Worm (Caenorhabditis elegans) whole organism, young adult: ENCODE data around the gene tsen-54.

Source experiments
- B0019.2 ChIP-seq: fragments of 200-800 bp; sonication (Bioruptor generic); conservative IDR thresholded peaks from 2 replicates; pipeline ENCODE4 v1.3.6; 2022; ENCODE audit warnings: missing genetic modification reagents, missing genetic modification characterization, missing compliant biosample characterization
- F33H1.4 ChIP-seq: fragments of 200-800 bp; sonication (Bioruptor generic); IDR thresholded peaks from 2 replicates; pipeline ENCODE4 v1.3.6; 2022; ENCODE audit warnings: missing genetic modification reagents, missing genetic modification characterization, missing compliant biosample characterization
- F49E8.2 ChIP-seq: sonication (generic microtip); optimal IDR thresholded peaks from 3 replicates; lab custom pipeline; 2017; ENCODE audit warnings: missing genetic modification characterization, mild to moderate bottlenecking, missing compliant biosample characterization, antibody characterized with exemption, moderate library complexity; ENCODE audit not compliant: insufficient read depth
- atf-7 ChIP-seq: sonication (generic microtip); optimal IDR thresholded peaks from 2 replicates; lab custom pipeline; 2017; ENCODE audit warnings: mild to moderate bottlenecking, missing genetic modification characterization, missing compliant biosample characterization
- attf-3 ChIP-seq: fragments of 200-800 bp; sonication (Bioruptor generic); conservative IDR thresholded peaks from 2 replicates; pipeline ENCODE4 v1.3.6; 2022; ENCODE audit warnings: missing genetic modification reagents, missing genetic modification characterization, missing compliant biosample characterization
- attf-5 ChIP-seq: fragments of 200-800 bp; sonication (Bioruptor generic); optimal IDR thresholded peaks from 2 replicates; lab custom pipeline; 2018; ENCODE audit warnings: mild to moderate bottlenecking, missing genetic modification characterization, missing compliant biosample characterization
- attf-6 ChIP-seq: fragments of 200-800 bp; sonication (Bioruptor generic); IDR thresholded peaks from 2 replicates; pipeline ENCODE4 v1.3.6; 2022; ENCODE audit warnings: missing genetic modification reagents, missing genetic modification characterization, missing compliant biosample characterization
- cebp-1 ChIP-seq, 2 experiments: fragments of 200-800 bp in 1 of 2; sonication (Bioruptor generic) in 1 of 2; sonication (generic microtip) in 1 of 2; IDR thresholded peaks in 1 of 2; optimal IDR thresholded peaks in 1 of 2; 2 replicates each; pipeline versions ENCODE4 v1.3.6 to Lab custom; 2017 to 2022; ENCODE audit warnings: missing compliant biosample characterization in 2 of 2, missing genetic modification characterization in 2 of 2, mild to moderate bottlenecking in 1 of 2, missing genetic modification reagents in 1 of 2, moderate library complexity in 1 of 2
- ceh-100 ChIP-seq: fragments of 200-800 bp; sonication (Bioruptor generic); IDR thresholded peaks from 2 replicates; pipeline ENCODE4 v1.3.6; 2022; ENCODE audit warnings: missing genetic modification reagents, missing genetic modification characterization, missing compliant biosample characterization
- ceh-27 ChIP-seq: fragments of 200-800 bp; sonication (Bioruptor generic); optimal IDR thresholded peaks from 2 replicates; lab custom pipeline; 2018; ENCODE audit warnings: mild to moderate bottlenecking, missing genetic modification characterization, moderate library complexity, missing compliant biosample characterization
- dox-1 ChIP-seq: fragments of 200-800 bp; sonication (Bioruptor generic); IDR thresholded peaks from 2 replicates; pipeline ENCODE4 v1.3.6; 2022; ENCODE audit warnings: missing genetic modification reagents, missing genetic modification characterization, missing compliant biosample characterization
- dpl-1 ChIP-seq: fragments of 150-350 bp; optimal IDR thresholded peaks from 2 replicates; lab custom pipeline; 2014; ENCODE audit warnings: missing biosample characterization, missing genetic modification reagents, missing genetic modification characterization
- efl-1 ChIP-seq: fragments of 150-350 bp; optimal IDR thresholded peaks from 2 replicates; lab custom pipeline; 2014; ENCODE audit warnings: missing biosample characterization, missing genetic modification reagents, missing genetic modification characterization
- egrh-3 ChIP-seq: fragments of 200-800 bp; sonication (Bioruptor generic); IDR thresholded peaks from 2 replicates; pipeline ENCODE4 v1.3.6; 2022; ENCODE audit warnings: missing genetic modification reagents, missing genetic modification characterization, missing compliant biosample characterization
- lag-1 ChIP-seq: fragments of 200-800 bp; sonication (Bioruptor generic); IDR thresholded peaks from 2 replicates; pipeline ENCODE4 v1.3.6; 2022; ENCODE audit warnings: missing genetic modification reagents, missing genetic modification characterization, missing compliant biosample characterization
- lin-35 ChIP-seq, 3 experiments: fragments of 150-350 bp in 2 of 3; sonication (generic microtip) in 1 of 3; optimal IDR thresholded peaks; 2 replicates each; lab custom pipeline; 2014 to 2018; ENCODE audit warnings: missing biosample characterization in 3 of 3, missing genetic modification characterization in 3 of 3, missing genetic modification reagents in 3 of 3
- lin-54 ChIP-seq: fragments of 200-800 bp; sonication (Bioruptor generic); optimal IDR thresholded peaks from 2 replicates; lab custom pipeline; 2018; ENCODE audit warnings: mild to moderate bottlenecking, missing genetic modification characterization, missing compliant biosample characterization
- lsl-1 ChIP-seq: fragments of 200-800 bp; sonication (Bioruptor generic); optimal IDR thresholded peaks from 2 replicates; lab custom pipeline; 2018; ENCODE audit warnings: mild to moderate bottlenecking, missing genetic modification characterization, moderate library complexity, missing compliant biosample characterization
- madf-6 ChIP-seq: fragments of 200-800 bp; sonication (Bioruptor generic); IDR thresholded peaks from 2 replicates; pipeline ENCODE4 v1.3.6; 2022; ENCODE audit warnings: missing genetic modification reagents, missing genetic modification characterization, missing compliant biosample characterization
- mcd-1 ChIP-seq: fragments of 200-800 bp; sonication (Bioruptor generic); IDR thresholded peaks from 2 replicates; pipeline ENCODE4 v1.3.6; 2022; ENCODE audit warnings: missing genetic modification reagents, missing genetic modification characterization, missing compliant biosample characterization
- mel-28 ChIP-seq: sonication (generic microtip); optimal IDR thresholded peaks from 2 replicates; lab custom pipeline; 2016; ENCODE audit warnings: borderline replicate concordance, mild to moderate bottlenecking, missing genetic modification characterization, missing compliant biosample characterization
- mxl-1 ChIP-seq: sonication (generic microtip); optimal IDR thresholded peaks from 2 replicates; lab custom pipeline; 2016; ENCODE audit warnings: missing genetic modification characterization, missing compliant biosample characterization
- nfyb-1 ChIP-seq: fragments of 200-800 bp; sonication (Bioruptor generic); IDR thresholded peaks from 2 replicates; pipeline ENCODE4 v1.3.6; 2022; ENCODE audit warnings: missing genetic modification reagents, missing genetic modification characterization, missing compliant biosample characterization
- nhr-120 ChIP-seq: fragments of 200-800 bp; sonication (Bioruptor generic); IDR thresholded peaks from 2 replicates; pipeline ENCODE4 v1.3.6; 2022; ENCODE audit warnings: missing genetic modification characterization, missing compliant biosample characterization
- nhr-27 ChIP-seq: fragments of 200-800 bp; sonication (Bioruptor generic); optimal IDR thresholded peaks from 2 replicates; lab custom pipeline; 2018; ENCODE audit warnings: mild to moderate bottlenecking, missing genetic modification characterization, moderate library complexity, missing compliant biosample characterization
- sdz-38 ChIP-seq: sonication (generic microtip); optimal IDR thresholded peaks from 2 replicates; lab custom pipeline; 2016; ENCODE audit warnings: missing genotype, missing genetic modification characterization, missing compliant biosample characterization
- somi-1 ChIP-seq: fragments of 200-800 bp; sonication (Bioruptor generic); optimal IDR thresholded peaks from 2 replicates; lab custom pipeline; 2018; ENCODE audit warnings: mild to moderate bottlenecking, missing genetic modification characterization, missing compliant biosample characterization
- tbp1 ChIP-seq: fragments of 200-800 bp; sonication (Bioruptor generic); optimal IDR thresholded peaks from 2 replicates; lab custom pipeline; 2018; ENCODE audit warnings: mild to moderate bottlenecking, missing genetic modification characterization, missing compliant biosample characterization
- tlf-1 ChIP-seq: fragments of 200-800 bp; sonication (Bioruptor generic); optimal IDR thresholded peaks from 2 replicates; lab custom pipeline; 2018; ENCODE audit warnings: mild to moderate bottlenecking, missing genetic modification characterization, missing compliant biosample characterization
- unc-130 ChIP-seq: sonication (generic microtip); optimal IDR thresholded peaks from 2 replicates; lab custom pipeline; 2016; ENCODE audit warnings: missing genetic modification reagents, missing genetic modification characterization, missing compliant biosample characterization
- zfh-2 ChIP-seq: fragments of 200-800 bp; sonication (Bioruptor generic); conservative IDR thresholded peaks from 2 replicates; pipeline ENCODE4 v1.3.6; 2022; ENCODE audit warnings: missing genetic modification reagents, missing genetic modification characterization, missing compliant biosample characterization
- zim-3 ChIP-seq: sonication (generic microtip); optimal IDR thresholded peaks from 2 replicates; lab custom pipeline; 2017; ENCODE audit warnings: mild to moderate bottlenecking, missing genetic modification characterization, moderate library complexity, missing compliant biosample characterization
- ztf-26 ChIP-seq: sonication (generic microtip); optimal IDR thresholded peaks from 2 replicates; lab custom pipeline; 2017; ENCODE audit warnings: missing genetic modification characterization, missing compliant biosample characterization
- ztf-28 ChIP-seq: fragments of 200-800 bp; sonication (Bioruptor generic); IDR thresholded peaks from 2 replicates; pipeline ENCODE4 v1.3.6; 2022; ENCODE audit warnings: missing genetic modification reagents, missing genetic modification characterization, missing compliant biosample characterization
- ztf-6 ChIP-seq: fragments of 200-800 bp; sonication (Bioruptor generic); IDR thresholded peaks from 2 replicates; pipeline ENCODE4 v1.3.6; 2022; ENCODE audit warnings: missing genetic modification reagents, missing genetic modification characterization, missing compliant biosample characterization

Gene tsen-54

DNA sequence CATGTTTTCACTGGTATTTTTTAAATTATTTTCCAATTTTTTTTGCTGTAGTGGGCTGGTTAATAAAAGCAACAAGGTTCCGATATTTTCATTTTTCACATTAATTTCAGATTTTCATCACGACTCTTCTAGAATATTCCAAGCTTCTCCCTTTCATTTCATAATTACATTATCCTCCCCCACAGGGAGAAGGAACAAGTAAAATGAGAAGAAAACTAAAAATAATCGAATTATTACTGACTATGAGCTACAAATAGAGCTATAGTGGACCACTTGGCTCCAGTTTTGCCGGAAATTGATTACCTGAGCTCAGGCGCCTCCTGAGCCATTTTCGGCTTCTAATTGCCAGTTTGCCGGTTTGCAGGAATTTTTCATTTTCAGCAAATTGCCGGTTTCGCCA is 27.6 kb downstream of the tsen-54 start:
- TF ChIP-seq tlf-1 (GFP tag; lab: Kevin White, UChicago) (no peak), F49E8.2 (tag; lab: Kevin White, UChicago) (no peak), unc-130 (GFP tag; lab: Kevin White, UChicago) (no peak), ztf-26 (tag; lab: Kevin White, UChicago) (no peak), sdz-38 (no peak), mcd-1 (GFP tag; lab: Robert Waterston, UW) (no peak), zim-3 (tag; lab: Kevin White, UChicago) (no peak)

DNA sequence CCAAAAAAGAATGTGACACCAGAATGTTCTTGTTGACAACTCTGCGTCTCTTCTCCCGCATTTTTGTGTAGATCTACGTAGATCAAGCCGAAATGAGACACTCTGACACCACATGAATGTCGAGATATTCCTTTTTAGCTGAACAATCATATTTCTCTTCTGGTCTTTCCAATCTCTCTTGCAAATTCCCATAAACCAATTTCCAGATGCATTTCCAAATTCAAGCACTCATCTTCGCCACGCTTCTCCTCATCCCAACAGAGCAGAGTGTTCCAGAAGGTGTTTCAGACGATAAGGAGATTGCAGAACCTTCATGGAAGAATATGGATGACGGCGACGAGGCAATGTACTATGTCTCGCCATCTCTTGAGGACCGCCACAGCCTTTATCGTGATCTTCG is 31.8 kb downstream of the tsen-54 start, which contains the start of gene Y76B12C.8:
TSS of gene Y76B12C.8 (plus strand) at position 207 of the 400 bp plus-strand sequence.
- TF ChIP-seq nhr-120 (no peak), lag-1 (GFP tag; lab: Robert Waterston, UW) (no peak), nfyb-1 (no peak), attf-6 (GFP tag; lab: Robert Waterston, UW) (no peak), ceh-27 (no peak), nhr-27 (tag; lab: Kevin White, UChicago) (no peak)

DNA sequence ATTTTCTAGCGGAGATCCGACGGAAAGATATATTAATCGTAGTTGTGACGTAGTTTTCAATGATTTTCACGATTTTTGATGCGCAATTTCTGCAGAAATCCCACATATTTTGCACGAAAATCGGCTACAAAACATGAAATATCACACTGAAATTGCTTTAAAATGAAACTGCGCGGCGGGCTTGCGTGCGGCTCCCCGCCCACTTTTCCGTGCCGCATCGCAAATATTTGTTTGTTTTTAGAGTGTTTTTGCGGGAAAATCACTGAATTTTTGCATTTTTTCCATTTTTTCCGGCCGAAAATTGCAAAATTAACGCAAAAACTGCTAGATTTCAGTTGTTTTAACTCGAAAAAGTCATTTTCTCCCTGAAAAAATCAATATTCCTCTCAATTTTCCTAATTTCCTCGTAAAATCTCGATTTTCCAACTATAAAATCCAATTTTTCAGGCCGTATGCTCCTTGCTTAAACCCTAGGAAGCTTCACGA is 33.0 kb downstream of the tsen-54 start, which contains the start of gene Y76B12C.6:
TSS of gene Y76B12C.6 (plus strand) at position 436 of the 486 bp plus-strand sequence.
- TF ChIP-seq lin-35 (GFP tag; optimal IDR thresholded peaks at IDR 0.05; lab: Kevin White, UChicago) (no peak), attf-3 (GFP tag; lab: Robert Waterston, UW) (0 out of 2 replicates have a peak, but pooled peaks have one; percentile 32), ztf-28 (0 out of 2 replicates have a peak, but pooled peaks have one; percentile 34), lsl-1 (GFP tag; lab: Kevin White, UChicago) (peak; percentile 20), dox-1 (GFP tag; lab: Robert Waterston, UW) (0 out of 2 replicates have a peak, but pooled peaks have one; percentile 34), F33H1.4 (GFP tag; lab: Robert Waterston, UW) (0 out of 2 replicates have a peak, but pooled peaks have one; percentile 18), attf-5 (GFP tag; lab: Kevin White, UChicago) (peak; percentile 40), madf-6 (peak; percentile 48), ceh-100 (peak; percentile 47), efl-1 (GFP tag; lab: Kevin White, UChicago) (peak; percentile 55), zfh-2 (GFP tag; lab: Robert Waterston, UW) (no peak), mxl-1 (tag; lab: Kevin White, UChicago) (no peak), dpl-1 (GFP tag; lab: Kevin White, UChicago) (peak; percentile 39), mcd-1 (GFP tag; lab: Robert Waterston, UW) (peak; percentile 53), tbp1 (peak; percentile 9), B0019.2 (GFP tag; lab: Robert Waterston, UW) (no peak), cebp-1 (GFP tag; IDR thresholded peaks at IDR 0.05; lab: Robert Waterston, UW) (no peak), cebp-1 (tag; optimal IDR thresholded peaks at IDR 0.05; lab: Kevin White, UChicago) (peak; percentile 48), atf-7 (tag; lab: Kevin White, UChicago) (no peak), ceh-27 (peak; percentile 11), mel-28 (tag; lab: Kevin White, UChicago) (no peak), lin-54 (peak; percentile 10)

DNA sequence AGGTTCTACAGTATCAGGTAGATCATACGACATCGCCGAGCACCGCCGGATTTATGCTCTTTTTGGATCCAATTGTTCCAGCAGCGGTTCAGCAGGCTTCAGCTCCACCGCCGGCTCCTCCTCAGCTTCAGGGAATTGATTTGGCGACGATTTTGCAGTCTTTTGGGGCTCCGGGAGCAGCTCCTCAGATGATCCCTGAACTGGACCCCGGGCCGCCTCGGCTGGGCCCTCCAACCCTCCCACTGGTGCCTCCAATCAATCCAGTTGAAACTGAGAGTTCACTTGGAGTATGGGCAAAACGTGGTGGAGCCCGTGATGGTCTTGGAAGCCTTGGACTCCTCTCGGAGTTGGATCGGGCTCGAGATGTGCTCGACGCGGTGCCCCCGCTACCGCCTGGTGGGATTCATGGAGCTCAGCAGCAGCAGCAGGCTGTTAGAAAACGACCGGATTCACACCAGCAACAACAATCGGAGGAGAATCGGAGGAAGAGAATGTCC is 42.9 kb downstream of the tsen-54 start:
- TF ChIP-seq zfh-2 (GFP tag; lab: Robert Waterston, UW) (peak; percentile 85), somi-1 (GFP tag; lab: Kevin White, UChicago) (no peak), ztf-6 (0 out of 2 replicates have a peak, but pooled peaks have one; percentile 22), egrh-3 (peak; percentile 84; the same call in 1 of the 2 replicates)
